Worm (Caenorhabditis elegans) whole organism, L2 larva: ENCODE results near the gene K08F9.4.

Experiments
- C34F6.9 ChIP-seq: fragments of 150-350 bp; optimal IDR thresholded peaks from 2 replicates; lab custom pipeline; 2014; ENCODE audit warnings: missing biosample characterization, missing genetic modification characterization
- F13H6.1 ChIP-seq: sonication (generic microtip); optimal IDR thresholded peaks from 2 replicates; lab custom pipeline; 2016; ENCODE audit warnings: missing genetic modification characterization, missing compliant biosample characterization
- Y55F3AM.14 ChIP-seq: fragments of 200-800 bp; sonication (Bioruptor generic); optimal IDR thresholded peaks from 2 replicates; lab custom pipeline; 2018; ENCODE audit warnings: mild to moderate bottlenecking, missing genetic modification characterization, missing compliant biosample characterization
- ZK546.5 ChIP-seq: sonication (generic microtip); optimal IDR thresholded peaks from 2 replicates; lab custom pipeline; 2017; ENCODE audit warnings: missing biosample characterization, missing genetic modification characterization
- alr-1 ChIP-seq: fragments of 150-350 bp; optimal IDR thresholded peaks from 2 replicates; lab custom pipeline; 2014; ENCODE audit warnings: missing biosample characterization, missing genetic modification characterization
- aly-2 ChIP-seq: fragments of 150-350 bp; optimal IDR thresholded peaks from 2 replicates; lab custom pipeline; 2014; ENCODE audit warnings: missing biosample characterization, missing genetic modification characterization
- ama-1 ChIP-seq: fragments of 150-350 bp; optimal IDR thresholded peaks from 2 replicates; lab custom pipeline; 2018; ENCODE audit warnings: inconsistent platforms
- blmp-1 ChIP-seq: sonication (generic microtip); optimal IDR thresholded peaks from 2 replicates; lab custom pipeline; 2017; ENCODE audit warnings: missing genetic modification characterization, mild to moderate bottlenecking, missing compliant biosample characterization, antibody characterized with exemption, moderate library complexity; ENCODE audit not compliant: insufficient read depth
- ceh-16 ChIP-seq: fragments of 150-350 bp; optimal IDR thresholded peaks from 2 replicates; lab custom pipeline; 2014; ENCODE audit warnings: missing biosample characterization, missing genetic modification characterization
- ceh-82 ChIP-seq: fragments of 150-350 bp; optimal IDR thresholded peaks from 2 replicates; lab custom pipeline; 2014; ENCODE audit warnings: missing biosample characterization, missing genetic modification characterization
- crh-2 ChIP-seq: sonication (generic microtip); optimal IDR thresholded peaks from 2 replicates; lab custom pipeline; 2017; ENCODE audit warnings: missing biosample characterization, missing genetic modification characterization
- elt-1 ChIP-seq: fragments of 150-350 bp; optimal IDR thresholded peaks from 2 replicates; lab custom pipeline; 2014; ENCODE audit warnings: missing biosample characterization, missing genetic modification characterization
- fos-1 ChIP-seq: fragments of 150-350 bp; optimal IDR thresholded peaks from 2 replicates; lab custom pipeline; 2014; ENCODE audit warnings: missing biosample characterization, missing genetic modification characterization
- gmeb-1 ChIP-seq: fragments of 150-350 bp; optimal IDR thresholded peaks from 2 replicates; lab custom pipeline; 2014; ENCODE audit warnings: missing biosample characterization, missing genetic modification characterization
- lin-11 ChIP-seq: fragments of 150-350 bp; sonication (generic microtip); optimal IDR thresholded peaks from 2 replicates; lab custom pipeline; 2014; ENCODE audit warnings: missing biosample characterization, missing genetic modification characterization, inconsistent platforms, mixed read lengths
- lin-39 ChIP-seq: fragments of 150-350 bp; optimal IDR thresholded peaks from 2 replicates; lab custom pipeline; 2014; ENCODE audit warnings: missing biosample characterization, missing genetic modification reagents, missing genetic modification characterization
- lsy-2 ChIP-seq, 2 experiments: fragments of 150-350 bp in 1 of 2; sonication (generic microtip) in 1 of 2; optimal IDR thresholded peaks; 2 replicates each; lab custom pipeline; 2014 to 2017; ENCODE audit warnings: missing biosample characterization in 2 of 2, missing genetic modification characterization in 2 of 2
- mbf-1 ChIP-seq: sonication (generic microtip); optimal IDR thresholded peaks from 2 replicates; lab custom pipeline; 2017; ENCODE audit warnings: missing biosample characterization, missing genetic modification characterization
- mdl-1 ChIP-seq, 2 experiments: fragments of 150-350 bp in 1 of 2; sonication (generic microtip) in 1 of 2; optimal IDR thresholded peaks; 2 replicates each; lab custom pipeline; 2017; ENCODE audit warnings: missing biosample characterization in 2 of 2, missing genetic modification characterization in 2 of 2
- nhr-10 ChIP-seq: sonication (generic microtip); optimal IDR thresholded peaks from 2 replicates; lab custom pipeline; 2017; ENCODE audit warnings: missing biosample characterization, missing genetic modification characterization
- nhr-11 ChIP-seq: fragments of 150-350 bp; optimal IDR thresholded peaks from 2 replicates; lab custom pipeline; 2014; ENCODE audit warnings: missing biosample characterization, missing genetic modification characterization
- nhr-12 ChIP-seq: fragments of 150-350 bp; optimal IDR thresholded peaks from 2 replicates; lab custom pipeline; 2014; ENCODE audit warnings: missing biosample characterization, missing genetic modification characterization
- nhr-129 ChIP-seq: fragments of 150-350 bp; optimal IDR thresholded peaks from 2 replicates; lab custom pipeline; 2014; ENCODE audit warnings: missing biosample characterization, missing genetic modification characterization
- nhr-21 ChIP-seq: fragments of 150-350 bp; optimal IDR thresholded peaks from 2 replicates; lab custom pipeline; 2014; ENCODE audit warnings: missing biosample characterization, missing genetic modification characterization
- nhr-23 ChIP-seq: fragments of 150-350 bp; optimal IDR thresholded peaks from 2 replicates; lab custom pipeline; 2014; ENCODE audit warnings: missing biosample characterization, missing genetic modification reagents, missing genetic modification characterization
- nhr-237 ChIP-seq: fragments of 150-350 bp; optimal IDR thresholded peaks from 2 replicates; lab custom pipeline; 2014; ENCODE audit warnings: missing biosample characterization, missing genetic modification characterization
- nhr-6 ChIP-seq: fragments of 150-350 bp; optimal IDR thresholded peaks from 2 replicates; lab custom pipeline; 2014; ENCODE audit warnings: missing biosample characterization, missing genetic modification characterization
- peb-1 ChIP-seq: fragments of 150-350 bp; optimal IDR thresholded peaks from 2 replicates; lab custom pipeline; 2014; ENCODE audit warnings: missing biosample characterization, missing genetic modification characterization
- sem-4 ChIP-seq: fragments of 150-350 bp; optimal IDR thresholded peaks from 2 replicates; lab custom pipeline; 2014; ENCODE audit warnings: missing biosample characterization, missing genetic modification reagents, missing genetic modification characterization
- skn-1 ChIP-seq: sonication (generic microtip); optimal IDR thresholded peaks from 2 replicates; lab custom pipeline; 2017; ENCODE audit warnings: missing biosample characterization, missing genetic modification characterization
- sma-3 ChIP-seq: sonication (generic microtip); optimal IDR thresholded peaks from 2 replicates; lab custom pipeline; 2016; ENCODE audit warnings: missing genetic modification reagents, missing genetic modification characterization, missing compliant biosample characterization
- sma-9 ChIP-seq, 2 experiments: fragments of 150-350 bp in 1 of 2; sonication (generic microtip) in 1 of 2; optimal IDR thresholded peaks; 2 replicates each; lab custom pipeline; 2014 to 2016; ENCODE audit warnings: missing genetic modification characterization in 2 of 2, mild to moderate bottlenecking in 1 of 2, missing biosample characterization in 1 of 2, missing compliant biosample characterization in 1 of 2, missing genetic modification reagents in 1 of 2, moderate library complexity in 1 of 2
- snpc-4 ChIP-seq: fragments of 150-350 bp; optimal IDR thresholded peaks from 2 replicates; lab custom pipeline; 2014; ENCODE audit warnings: missing biosample characterization, missing genetic modification characterization
- unc-39 ChIP-seq: fragments of 150-350 bp; optimal IDR thresholded peaks from 2 replicates; lab custom pipeline; 2014; ENCODE audit warnings: missing biosample characterization, missing genetic modification characterization
- unc-55 ChIP-seq: fragments of 150-350 bp; sonication (generic microtip); optimal IDR thresholded peaks from 3 replicates; lab custom pipeline; 2014; ENCODE audit warnings: missing biosample characterization, missing genetic modification reagents, missing genetic modification characterization
- unc-62 ChIP-seq: fragments of 150-350 bp; optimal IDR thresholded peaks from 2 replicates; lab custom pipeline; 2014; ENCODE audit warnings: missing biosample characterization, missing genetic modification reagents, missing genetic modification characterization
- ztf-1 ChIP-seq: fragments of 200-800 bp; sonication (Bioruptor generic); conservative IDR thresholded peaks from 2 replicates; pipeline ENCODE4 v1.3.6; 2022; ENCODE audit warnings: missing genetic modification characterization, missing compliant biosample characterization
- ztf-11 ChIP-seq: sonication (generic microtip); optimal IDR thresholded peaks from 2 replicates; lab custom pipeline; 2017; ENCODE audit warnings: missing biosample characterization, missing genetic modification characterization
- ztf-4 ChIP-seq: fragments of 150-350 bp; optimal IDR thresholded peaks from 2 replicates; lab custom pipeline; 2014; ENCODE audit warnings: missing biosample characterization, missing genetic modification characterization

K08F9.4 gene

ce11 chrV:15182407-15182806 lies 38.6 kb downstream of the K08F9.4 start, which contains the start of gene fbxa-84:
Gene fbxa-84, plus strand, starts transcription at chrV:15182440.
- TF ChIP-seq fos-1 (tag; lab: Kevin White, UChicago) (peak; percentile 67), blmp-1 (tag; lab: Kevin White, UChicago) (no peak)

DNA sequence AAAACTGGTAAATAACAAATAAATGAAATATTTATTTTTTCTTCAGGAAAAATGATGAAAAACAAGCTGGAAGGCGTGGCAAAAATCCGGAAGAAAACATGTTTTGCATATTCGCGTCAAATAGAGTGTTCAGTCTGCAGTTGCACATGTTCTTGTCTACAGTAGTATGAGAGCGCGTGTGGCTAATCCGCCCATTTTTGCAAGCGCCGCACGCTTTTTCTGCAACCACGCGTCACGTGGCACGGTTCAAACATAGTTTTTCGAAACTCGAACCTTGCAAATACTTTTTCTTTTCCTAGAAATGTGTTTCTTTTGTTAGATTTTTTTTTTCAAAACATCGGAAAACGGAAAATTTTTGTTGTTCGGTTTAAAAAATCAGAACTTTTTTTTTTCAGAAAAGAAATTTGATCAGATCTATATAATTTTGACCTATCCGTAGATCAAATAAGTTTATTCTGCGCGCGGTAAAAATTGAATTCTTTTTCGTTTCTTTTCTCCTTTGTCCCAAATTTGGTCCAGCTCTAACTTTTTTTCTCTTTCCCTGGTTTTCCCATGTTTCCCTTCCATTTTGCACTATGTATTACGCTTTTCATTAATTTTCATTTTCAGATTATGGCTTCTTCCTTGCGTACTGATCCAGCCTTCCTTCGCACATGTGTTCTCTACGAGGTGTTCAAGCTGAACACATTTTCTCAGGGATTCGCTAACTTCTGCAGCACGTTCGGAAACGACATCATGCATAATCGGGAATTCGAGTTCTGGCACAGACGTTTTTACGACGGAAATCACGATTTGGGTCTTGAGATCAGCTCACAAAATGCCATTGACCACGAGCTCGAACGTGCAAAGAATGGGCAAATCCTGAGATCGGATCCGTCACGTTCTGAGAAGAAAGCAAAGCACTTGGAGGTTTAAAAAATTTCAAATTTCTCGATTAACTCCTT lies 40.5 kb downstream of the K08F9.4 start, which contains the start of gene Y75B12B.1:
TSS of gene Y75B12B.1 (plus strand) at position 603 of the 944 bp plus-strand sequence.
- no peak for TF ChIP-seq lsy-2 (tag; optimal IDR thresholded peaks at IDR 0.05; lab: Kevin White, UChicago)
- no peak for TF ChIP-seq alr-1 (tag; lab: Kevin White, UChicago)
- no peak for TF ChIP-seq ztf-1 (GFP tag; lab: Robert Waterston, UW)
- no peak for TF ChIP-seq nhr-21 (tag; lab: Kevin White, UChicago)
- TF ChIP-seq nhr-129 (tag; lab: Kevin White, UChicago), result no peak
- no peak for TF ChIP-seq nhr-6 (tag; lab: Kevin White, UChicago)
- no peak for TF ChIP-seq unc-62 (GFP tag; lab: Kevin White, UChicago)
- no peak for TF ChIP-seq mbf-1
- no peak for TF ChIP-seq unc-55
- no peak for TF ChIP-seq elt-1
- TF ChIP-seq snpc-4 (tag; lab: Kevin White, UChicago), result no peak
- no peak for TF ChIP-seq nhr-23
- no peak for TF ChIP-seq skn-1 (tag; lab: Kevin White, UChicago)
- no peak for TF ChIP-seq nhr-12 (tag; lab: Kevin White, UChicago)
- TF ChIP-seq F13H6.1, result no peak
- no peak for TF ChIP-seq ZK546.5
- TF ChIP-seq unc-39, result no peak
- TF ChIP-seq nhr-237 (tag; lab: Kevin White, UChicago), result no peak
- TF ChIP-seq crh-2 (tag; lab: Kevin White, UChicago), result no peak

DNA sequence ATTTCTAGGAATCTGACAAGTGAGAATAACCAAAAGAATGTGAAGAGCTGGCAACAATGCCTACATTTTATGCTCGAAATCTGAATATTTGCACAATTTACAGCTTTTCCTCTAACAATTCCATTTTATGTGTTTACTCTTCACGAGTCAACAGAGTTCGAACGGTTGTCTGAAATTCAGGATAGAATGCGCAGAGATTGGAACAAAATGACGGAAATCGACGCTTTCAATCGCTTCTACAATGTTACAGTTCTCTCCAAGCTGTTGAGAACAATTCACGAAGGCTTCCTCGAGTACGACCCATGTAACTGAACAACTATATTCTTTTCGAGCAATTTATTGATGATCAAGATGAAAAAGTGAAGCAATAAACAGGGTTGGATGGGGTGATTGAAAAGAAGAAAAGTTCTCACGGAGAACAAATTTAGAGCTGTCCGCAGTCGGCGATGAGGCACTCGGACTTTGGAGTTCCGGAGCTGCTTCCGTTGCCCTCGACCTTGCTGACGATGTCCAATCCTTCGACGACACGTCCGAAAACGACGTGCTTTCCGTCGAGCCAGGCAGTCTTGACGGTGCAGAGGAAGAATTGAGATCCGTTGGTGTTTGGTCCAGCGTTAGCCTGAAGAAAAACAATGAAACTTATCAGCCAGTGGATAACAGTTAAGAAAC lies 42.6 kb downstream of the K08F9.4 start, which contains the start of gene Y75B12B.3:
TSS of gene Y75B12B.3 (minus strand) at position 21 of the 669 bp plus-strand sequence.
- TF ChIP-seq lsy-2 (tag; optimal IDR thresholded peaks at IDR 0.05; lab: Kevin White, UChicago) (peak in 1 of 2 experiments; percentile 29), ama-1 (lab: Kevin White, UChicago) (peak; percentile 75), ceh-82 (tag; lab: Kevin White, UChicago) (no peak)

DNA sequence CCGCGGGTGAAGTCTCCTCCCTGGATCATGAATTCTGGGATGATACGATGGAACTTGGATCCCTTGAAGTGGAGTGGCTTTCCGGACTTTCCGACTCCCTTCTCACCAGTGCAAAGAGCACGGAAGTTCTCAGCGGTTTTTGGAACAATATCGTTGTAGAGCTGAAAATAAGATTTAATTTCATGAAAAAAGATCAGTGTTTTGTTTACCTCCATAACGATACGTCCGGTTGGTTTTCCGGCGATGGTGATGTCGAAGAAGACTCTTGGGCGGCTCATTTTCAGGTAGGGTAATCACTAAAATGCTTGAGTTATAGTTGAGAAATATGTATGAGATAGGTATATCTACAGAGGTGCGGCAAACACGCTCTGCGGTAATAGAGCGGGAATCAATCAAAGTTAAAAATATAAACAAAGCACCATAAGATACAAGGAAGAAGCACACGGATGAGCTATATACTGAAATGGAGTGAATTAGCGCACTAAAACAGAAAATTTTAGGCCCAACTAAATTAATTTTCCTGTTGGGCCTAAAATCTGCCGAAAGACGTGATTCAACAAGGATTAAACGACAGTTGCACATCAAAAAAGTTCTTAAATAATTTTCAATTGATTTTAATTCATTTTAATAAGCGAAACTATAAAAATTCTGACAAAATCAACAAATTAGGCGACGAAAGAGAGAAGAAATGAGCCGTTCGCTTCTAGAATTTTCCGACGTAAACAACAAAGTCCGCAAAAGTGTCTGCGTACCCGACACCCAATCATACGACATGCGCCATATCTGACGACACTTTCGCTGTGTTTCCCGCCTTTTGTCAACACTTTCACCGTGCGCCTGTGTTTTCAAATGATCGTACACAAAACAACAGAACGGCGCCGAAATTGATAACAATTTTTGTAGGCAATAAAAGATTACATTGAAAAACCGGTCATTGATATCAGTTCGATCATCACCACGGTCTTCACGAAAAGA lies 43.6 kb downstream of the K08F9.4 start, which contains the start of the genes cyn-7 and bath-36:
TSS of gene cyn-7 (minus strand) at position 296 of the 975 bp plus-strand sequence.
TSS of gene bath-36 (plus strand) at position 806 of the 975 bp plus-strand sequence.
- no peak for TF ChIP-seq ceh-16
- no peak for TF ChIP-seq aly-2 (tag; lab: Kevin White, UChicago)
- TF ChIP-seq F13H6.1, result peak; percentile 78
- TF ChIP-seq nhr-10 (tag; lab: Kevin White, UChicago), result no peak
- TF ChIP-seq unc-55, result peak; percentile 67
- TF ChIP-seq alr-1 (tag; lab: Kevin White, UChicago), result no peak
- TF ChIP-seq sem-4, result peak; percentile 24
- no peak for TF ChIP-seq peb-1
- TF ChIP-seq Y55F3AM.14, result no peak
- TF ChIP-seq nhr-12 (tag; lab: Kevin White, UChicago), result no peak
- TF ChIP-seq ztf-11 (tag; lab: Kevin White, UChicago), result no peak
- TF ChIP-seq lsy-2 (tag; optimal IDR thresholded peaks at IDR 0.05; lab: Kevin White, UChicago), result peak; percentile 71 to 87
- no peak for TF ChIP-seq nhr-11 (tag; lab: Kevin White, UChicago)
- peak; percentile 86 for TF ChIP-seq C34F6.9
- TF ChIP-seq unc-62 (GFP tag; lab: Kevin White, UChicago), result no peak
- peak; percentile 89 for TF ChIP-seq fos-1 (tag; lab: Kevin White, UChicago)
- TF ChIP-seq nhr-23, result no peak
- TF ChIP-seq gmeb-1 (tag; lab: Kevin White, UChicago), result peak; percentile 86
- TF ChIP-seq nhr-6 (tag; lab: Kevin White, UChicago), result no peak
- no peak for TF ChIP-seq mbf-1
- no peak for TF ChIP-seq ZK546.5
- TF ChIP-seq lin-39 (tag; lab: Kevin White, UChicago), result no peak
- TF ChIP-seq mdl-1 (tag; optimal IDR thresholded peaks at IDR 0.05; lab: Kevin White, UChicago), result peak in 1 of 2 experiments; percentile 18
- TF ChIP-seq blmp-1 (tag; lab: Kevin White, UChicago), result peak; percentile 86
- TF ChIP-seq snpc-4 (tag; lab: Kevin White, UChicago), result peak; percentile 28
- peak; percentile 72 for TF ChIP-seq sma-9 (GFP tag; optimal IDR thresholded peaks at IDR 0.05; lab: Kevin White, UChicago)
- no peak for TF ChIP-seq sma-9 (tag; optimal IDR thresholded peaks at IDR 0.05; lab: Kevin White, UChicago)
- TF ChIP-seq lin-11 (tag; lab: Kevin White, UChicago), result no peak
- no peak for TF ChIP-seq unc-39
- no peak for TF ChIP-seq ceh-82 (tag; lab: Kevin White, UChicago)
- TF ChIP-seq sma-3 (GFP tag; lab: Kevin White, UChicago), result peak; percentile 88
- TF ChIP-seq ztf-4 (tag; lab: Kevin White, UChicago), result peak; percentile 34
